Worm (Caenorhabditis elegans): Measurements from ENCODE around the gene sph-1.

sph-1 gene

DNA sequence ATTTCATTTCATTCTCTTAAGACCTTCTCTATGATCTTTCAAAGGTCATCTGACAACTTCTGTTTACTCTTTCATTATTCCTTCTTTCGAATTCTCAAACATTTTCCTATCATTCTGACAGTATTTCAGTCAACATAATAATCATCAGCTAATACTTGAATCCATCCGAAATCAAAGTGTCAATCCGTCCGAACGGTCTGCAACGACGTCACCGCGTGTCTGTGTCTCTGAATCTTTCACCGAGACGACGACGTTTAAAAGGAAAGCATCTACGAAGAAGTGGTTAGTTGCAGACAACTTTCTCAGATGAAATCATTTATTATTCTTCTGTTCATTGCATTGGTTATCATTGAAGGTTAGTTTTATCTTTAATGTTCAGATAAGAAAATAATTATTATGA, 31.1 kb downstream of the sph-1 start, which contains the start of gene Y42H9AR.5:
TSS of gene Y42H9AR.5 (plus strand) at position 301 of the 400 bp plus-strand sequence.
- TF ChIP-seq alr-1 (tag; optimal IDR thresholded peaks at IDR 0.05; ENCODE audit: borderline replicate concordance), result no peak

DNA sequence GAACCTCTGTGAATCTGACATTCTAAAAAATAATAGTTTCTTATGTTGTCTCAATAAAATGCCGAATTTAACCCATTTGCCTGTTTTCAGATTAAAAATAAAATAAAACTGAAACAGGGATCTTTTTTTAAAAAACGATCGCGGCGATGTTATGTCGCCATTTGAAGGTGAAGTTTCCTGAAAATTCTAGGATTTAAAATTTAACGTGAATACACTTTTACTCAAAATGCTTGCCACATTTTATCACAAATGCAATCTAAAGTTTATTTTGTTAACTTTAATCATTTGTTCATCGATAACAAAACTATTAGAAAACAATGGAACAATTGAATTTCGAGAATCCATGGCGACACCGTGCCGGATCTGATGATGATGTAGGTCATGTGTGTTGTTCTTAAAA, 33.8 kb downstream of the sph-1 start, which contains the start of gene Y42H9AR.2:
TSS of gene Y42H9AR.2 (plus strand) at position 301 of the 400 bp plus-strand sequence.
- TF ChIP-seq ceh-88 (GFP tag; IDR thresholded peaks at IDR 0.05) (no peak), dpl-1 (GFP tag; optimal IDR thresholded peaks at IDR 0.05) (no peak), skn-1 (tag; optimal IDR thresholded peaks at IDR 0.05) (no peak), ceh-90 (tag; optimal IDR thresholded peaks at IDR 0.05) (no peak), pag-3 (tag; optimal IDR thresholded peaks at IDR 0.05; ENCODE audit: borderline replicate concordance, insufficient read depth) (no peak), C04F5.9 (tag; optimal IDR thresholded peaks at IDR 0.05) (no peak)

DNA sequence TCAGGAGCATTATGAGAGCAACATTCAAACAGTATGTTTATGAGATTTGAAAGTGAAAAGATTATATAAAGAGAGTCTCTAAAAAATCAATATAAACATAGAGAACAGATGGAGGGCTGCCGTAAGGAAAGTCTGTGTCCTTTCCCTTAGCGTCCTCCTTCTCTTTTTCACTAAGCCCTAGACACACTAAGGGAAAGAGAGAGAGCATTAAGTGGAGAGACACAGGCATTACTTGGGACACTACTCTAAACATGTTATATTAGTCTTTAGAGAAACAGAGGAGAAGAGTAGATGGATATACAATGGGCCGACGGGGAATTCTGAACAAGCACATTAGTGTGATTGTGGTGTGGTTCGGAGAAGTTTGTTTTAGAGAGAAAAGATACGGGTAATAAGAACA, 37.0 kb downstream of the sph-1 start:
- TF ChIP-seq swsn-7 (tag; optimal IDR thresholded peaks at IDR 0.05) (no peak), blmp-1 (tag; optimal IDR thresholded peaks at IDR 0.05) (peak; percentile 60)

DNA sequence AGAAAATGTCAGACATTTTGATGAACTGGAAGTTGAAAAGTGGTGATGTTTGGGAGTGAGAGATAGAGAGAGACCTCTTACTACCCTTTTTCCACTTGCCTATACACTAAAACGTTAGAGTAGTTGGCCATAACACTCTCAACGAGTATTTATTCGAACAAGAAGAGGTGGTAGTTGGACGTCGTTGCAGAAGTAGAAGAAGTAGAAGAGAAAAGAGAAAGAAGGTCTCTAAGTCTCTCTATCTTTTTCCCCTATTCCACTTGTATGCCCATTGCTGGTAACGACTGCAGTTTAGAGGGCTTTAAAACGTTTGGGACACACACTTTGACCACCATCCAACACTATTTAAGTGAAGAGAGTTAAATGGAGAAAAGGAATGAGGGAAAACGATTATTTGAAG, 41.8 kb downstream of the sph-1 start:
- peak; percentile 54 for TF ChIP-seq nhr-85 (tag)
- TF ChIP-seq ets-5 (GFP tag; IDR thresholded peaks at IDR 0.05), result no peak
- peak; percentile 15 for TF ChIP-seq lin-14 (GFP tag; optimal IDR thresholded peaks at IDR 0.05)

DNA sequence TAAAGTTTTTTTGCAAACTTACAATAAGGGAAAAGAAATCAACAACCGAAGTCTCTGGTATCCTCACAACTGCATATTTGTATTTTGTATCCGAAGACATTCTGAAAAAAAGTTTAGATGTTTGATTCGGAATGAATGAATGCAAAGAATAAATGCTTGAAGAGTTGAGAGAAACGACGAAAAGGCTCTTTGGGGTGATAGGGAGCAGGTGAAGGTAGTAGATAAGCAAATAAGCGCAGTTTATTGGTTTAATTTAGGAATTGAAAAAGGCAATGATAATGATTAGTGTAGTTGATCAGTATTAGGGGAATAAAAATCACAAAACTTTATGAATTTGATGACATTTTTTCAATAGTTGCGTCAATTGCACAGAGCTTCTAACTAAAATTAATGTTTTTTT, 46.8 kb downstream of the sph-1 start, which contains the start of gene nsy-7:
TSS of gene nsy-7 (minus strand) at position 101 of the 400 bp plus-strand sequence.
- TF ChIP-seq lin-13 (GFP tag; optimal IDR thresholded peaks at IDR 0.05) (no peak), mef-2 (tag; optimal IDR thresholded peaks at IDR 0.05) (no peak), nhr-20 (tag; optimal IDR thresholded peaks at IDR 0.05) (no peak), mep-1 (tag; optimal IDR thresholded peaks at IDR 0.05) (no peak), nhr-237 (tag; optimal IDR thresholded peaks at IDR 0.05) (no peak), isw-1 (GFP tag; IDR thresholded peaks at IDR 0.05) (no peak), elt-3 (tag; optimal IDR thresholded peaks at IDR 0.05) (no peak), C16A3.4 (tag; optimal IDR thresholded peaks at IDR 0.05) (no peak), nhr-28 (tag; optimal IDR thresholded peaks at IDR 0.05) (no peak), lin-15B (tag; optimal IDR thresholded peaks at IDR 0.05) (no peak), egl-13 (tag; optimal IDR thresholded peaks at IDR 0.05) (no peak), sox-4 (tag; optimal IDR thresholded peaks at IDR 0.05) (no peak)
